Fruit fly (Drosophila melanogaster): ENCODE data around the gene Taf12.
A peak's percentile ranks its signal among the peaks of the same experiment; 100 is the strongest.

Taf12 gene

DNA sequence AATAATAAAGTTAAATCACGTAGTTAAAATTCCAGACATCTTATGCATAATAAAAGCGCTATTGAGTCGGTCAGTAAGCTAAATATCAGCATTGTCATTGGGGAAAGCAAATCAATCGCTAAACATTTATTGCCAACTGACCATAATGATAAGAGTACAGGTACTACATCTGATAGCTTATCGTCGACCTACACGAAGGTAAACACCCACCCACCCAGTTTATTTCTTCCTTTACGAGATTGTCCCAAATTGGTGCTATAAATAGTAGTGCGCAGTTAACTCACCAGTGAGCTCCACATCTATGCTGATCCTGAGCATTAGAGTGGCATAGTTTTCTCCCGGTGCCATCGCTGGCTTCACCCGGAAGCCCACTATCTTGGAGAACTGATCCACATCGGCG lies 4.2 kb upstream of the Taf12 start (continued):
- TF ChIP-seq CG1647 (GFP tag; optimal IDR thresholded peaks at IDR 0.05) (no peak), Asciz (GFP tag; optimal IDR thresholded peaks at IDR 0.05) (no peak), H2.0 (GFP tag; IDR thresholded peaks at IDR 0.05) (no peak), CG9797 (GFP tag; optimal IDR thresholded peaks at IDR 0.05) (no peak), lbe (GFP tag; optimal IDR thresholded peaks at IDR 0.05) (no peak), pnt (GFP tag; optimal IDR thresholded peaks at IDR 0.05) (no peak), Stat92E (GFP tag; optimal IDR thresholded peaks at IDR 0.05) (no peak), CG3065 (GFP tag; optimal IDR thresholded peaks at IDR 0.05) (no peak), gcm (GFP tag; optimal IDR thresholded peaks at IDR 0.05) (no peak), Oli (tag; optimal IDR thresholded peaks at IDR 0.05) (no peak), grn (GFP tag; optimal IDR thresholded peaks at IDR 0.05) (peak; percentile 42), sug (tag; optimal IDR thresholded peaks at IDR 0.05) (peak; percentile 97), CG14667 (GFP tag; IDR thresholded peaks at IDR 0.05) (no peak), CTCF (GFP tag; optimal IDR thresholded peaks at IDR 0.05) (no peak), sd (tag; optimal IDR thresholded peaks at IDR 0.05) (peak; percentile 37), Eip74EF (GFP tag; optimal IDR thresholded peaks at IDR 0.05) (no peak), CG9727 (GFP tag; optimal IDR thresholded peaks at IDR 0.05) (no peak), mirr (GFP tag; optimal IDR thresholded peaks at IDR 0.05) (peak; percentile 48), Xbp1 (GFP tag; optimal IDR thresholded peaks at IDR 0.05) (no peak), Camta (GFP tag; optimal IDR thresholded peaks at IDR 0.05) (no peak), BEAF-32 (GFP tag; optimal IDR thresholded peaks at IDR 0.05) (no peak), CG4360 (GFP tag; IDR thresholded peaks at IDR 0.05) (no peak), bab2 (GFP tag; optimal IDR thresholded peaks at IDR 0.05) (no peak), CG3281 (GFP tag; optimal IDR thresholded peaks at IDR 0.05) (peak; percentile 8), exex (tag; optimal IDR thresholded peaks at IDR 0.05) (peak; percentile 76), CG6683 (GFP tag; optimal IDR thresholded peaks at IDR 0.05) (no peak), caup (GFP tag; optimal IDR thresholded peaks at IDR 0.05; ENCODE audit: severe bottlenecking) (no peak), ttk (GFP tag; IDR thresholded peaks at IDR 0.05) (no peak), crc (GFP tag; optimal IDR thresholded peaks at IDR 0.05) (no peak), CG30431 (GFP tag; optimal IDR thresholded peaks at IDR 0.05) (no peak), Blimp-1 (GFP tag; optimal IDR thresholded peaks at IDR 0.05) (no peak), CG1603 (tag; optimal IDR thresholded peaks at IDR 0.05) (no peak), Bteb2 (GFP tag; optimal IDR thresholded peaks at IDR 0.05) (no peak), CG12744 (GFP tag; optimal IDR thresholded peaks at IDR 0.05) (no peak), CG17912 (GFP tag; optimal IDR thresholded peaks at IDR 0.05) (no peak), chn (GFP tag; optimal IDR thresholded peaks at IDR 0.05) (no peak), CG8944 (GFP tag; optimal IDR thresholded peaks at IDR 0.05) (no peak)

DNA sequence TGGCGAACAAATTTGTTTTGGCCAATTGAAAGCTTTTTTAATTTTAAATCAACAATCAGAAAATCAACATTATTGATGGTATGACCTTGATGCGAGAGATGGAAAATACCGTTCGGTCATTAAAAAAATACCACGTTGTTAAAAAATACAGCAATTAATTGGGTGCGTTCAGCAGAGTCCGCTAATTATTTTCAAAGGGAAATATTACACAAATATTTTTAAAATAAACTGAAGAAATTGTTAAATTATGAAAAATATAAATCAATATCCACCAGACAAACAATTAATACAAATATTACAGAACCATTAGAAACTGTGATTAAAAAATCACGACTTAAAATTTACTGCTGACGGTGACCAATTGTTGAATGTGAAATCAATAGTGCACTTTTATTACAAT lies 1.5 kb downstream of the Taf12 start, which contains the start of gene CG18476:
CG18476 (minus strand) TSS at position 101 of the 400 bp plus-strand sequence.
- TF ChIP-seq Antp (GFP tag; optimal IDR thresholded peaks at IDR 0.05) (peak; percentile 36), sc (optimal IDR thresholded peaks at IDR 0.05) (no peak), sc (GFP tag; optimal IDR thresholded peaks at IDR 0.05) (peak; percentile 44), Lpt (GFP tag; optimal IDR thresholded peaks at IDR 0.05) (no peak), sd (tag; optimal IDR thresholded peaks at IDR 0.05) (no peak), jing (GFP tag; optimal IDR thresholded peaks at IDR 0.05) (peak; percentile 63), pb (GFP tag; optimal IDR thresholded peaks at IDR 0.05) (no peak), Hr78 (GFP tag; optimal IDR thresholded peaks at IDR 0.05) (peak in 1 of 2 experiments; percentile 54), chm (GFP tag; IDR thresholded peaks at IDR 0.05) (peak; percentile 87), run (tag; optimal IDR thresholded peaks at IDR 0.05) (peak; percentile 81), dmrt99B (tag; optimal IDR thresholded peaks at IDR 0.05) (peak; percentile 94), CG13894 (tag; optimal IDR thresholded peaks at IDR 0.05) (peak; percentile 84), Hr51 (GFP tag; optimal IDR thresholded peaks at IDR 0.05) (peak; percentile 52 to 95), CG3847 (GFP tag; IDR thresholded peaks at IDR 0.05) (peak; percentile 91), dati (GFP tag; IDR thresholded peaks at IDR 0.05) (peak; percentile 35; the same call in 1 of the 2 replicates), crol (GFP tag; IDR thresholded peaks at IDR 0.05) (no peak), gfzf (GFP tag; optimal IDR thresholded peaks at IDR 0.05) (peak; percentile 75)

Data from whole organism, embryonic.